Worm (Caenorhabditis elegans): ENCODE measurements around the gene str-102.

The str-102 gene

DNA sequence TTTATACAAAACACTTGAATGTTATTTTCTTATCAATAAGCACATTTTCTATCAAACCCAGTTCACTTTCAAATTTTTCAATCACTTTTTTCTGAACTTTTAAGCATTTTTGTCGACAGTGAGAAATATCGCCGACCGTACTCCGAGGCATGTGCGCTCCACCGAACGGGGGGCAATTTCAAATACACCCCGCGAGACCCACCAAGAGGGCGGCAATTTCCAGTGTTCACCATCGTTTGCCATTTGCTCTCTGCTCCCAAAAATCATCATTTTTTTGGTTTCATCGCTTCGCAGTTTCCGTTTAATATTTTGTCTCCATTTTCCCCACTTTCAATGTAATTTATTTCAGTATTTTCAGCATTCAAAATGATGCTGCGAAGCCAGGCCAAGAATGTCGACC is 10.5 kb downstream of the str-102 start, which contains the start of gene cyb-3:
TSS of gene cyb-3 (plus strand) at position 350 of the 400 bp plus-strand sequence.
- no peak for TF ChIP-seq skn-1 (tag; optimal IDR thresholded peaks at IDR 0.05)
- TF ChIP-seq elt-2 (tag; optimal IDR thresholded peaks at IDR 0.05) = no peak

DNA sequence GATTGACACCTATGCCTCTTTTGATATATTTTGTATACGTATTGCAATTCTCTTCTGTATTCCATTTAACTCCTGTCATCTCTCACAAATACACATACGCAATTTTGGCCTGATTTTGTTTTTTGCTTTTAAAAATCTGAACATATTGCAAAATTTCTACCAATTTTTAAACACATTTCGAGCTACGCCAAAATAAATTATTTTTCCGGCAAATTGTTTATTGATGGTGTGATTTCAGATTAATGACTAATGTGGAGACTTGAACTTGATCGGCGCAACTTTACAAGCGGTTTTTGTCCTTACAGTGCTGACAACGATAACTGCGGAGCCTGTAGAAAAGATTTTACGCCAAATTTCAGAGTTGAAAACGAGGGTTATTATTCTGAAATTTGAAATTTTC is 12.3 kb downstream of the str-102 start:
- TF ChIP-seq nhr-23 (tag; optimal IDR thresholded peaks at IDR 0.05) (no peak), lin-15B (tag; optimal IDR thresholded peaks at IDR 0.05) (no peak), skn-1 (tag; optimal IDR thresholded peaks at IDR 0.05) (no peak), snpc-4 (tag; optimal IDR thresholded peaks at IDR 0.05) (no peak), nhr-43 (tag; optimal IDR thresholded peaks at IDR 0.05; ENCODE audit: poor library complexity, severe bottlenecking) (no peak), unc-62 (GFP tag; optimal IDR thresholded peaks at IDR 0.05) (no peak), nhr-76 (tag; optimal IDR thresholded peaks at IDR 0.05) (no peak), nhr-12 (tag; optimal IDR thresholded peaks at IDR 0.05) (no peak), mml-1 (tag; optimal IDR thresholded peaks at IDR 0.05) (no peak)

DNA sequence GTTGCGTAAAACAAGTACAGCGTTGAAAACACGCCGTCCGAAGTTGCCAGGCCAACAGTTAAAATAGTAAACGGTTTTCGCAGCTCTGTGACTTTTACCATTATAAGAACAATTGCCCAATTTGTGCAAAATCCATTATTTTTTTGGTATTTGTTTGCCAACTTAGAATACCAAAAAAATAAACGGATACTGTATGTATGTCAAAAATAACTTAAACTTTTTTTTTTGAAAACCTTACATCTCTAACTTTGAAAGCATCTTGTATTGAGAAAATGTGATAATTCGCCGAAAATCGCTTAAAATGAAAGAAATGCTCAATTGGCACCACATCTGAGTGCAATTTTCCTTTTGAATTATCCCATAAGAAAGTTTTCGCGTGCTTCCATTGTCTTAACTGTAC is 13.9 kb downstream of the str-102 start, which contains the start of gene fbxa-199:
TSS of gene fbxa-199 (minus strand) at position 101 of the 400 bp plus-strand sequence.
- no peak for TF ChIP-seq ztf-11 (tag; optimal IDR thresholded peaks at IDR 0.05)
- TF ChIP-seq nhr-76 (tag; optimal IDR thresholded peaks at IDR 0.05) = no peak

DNA sequence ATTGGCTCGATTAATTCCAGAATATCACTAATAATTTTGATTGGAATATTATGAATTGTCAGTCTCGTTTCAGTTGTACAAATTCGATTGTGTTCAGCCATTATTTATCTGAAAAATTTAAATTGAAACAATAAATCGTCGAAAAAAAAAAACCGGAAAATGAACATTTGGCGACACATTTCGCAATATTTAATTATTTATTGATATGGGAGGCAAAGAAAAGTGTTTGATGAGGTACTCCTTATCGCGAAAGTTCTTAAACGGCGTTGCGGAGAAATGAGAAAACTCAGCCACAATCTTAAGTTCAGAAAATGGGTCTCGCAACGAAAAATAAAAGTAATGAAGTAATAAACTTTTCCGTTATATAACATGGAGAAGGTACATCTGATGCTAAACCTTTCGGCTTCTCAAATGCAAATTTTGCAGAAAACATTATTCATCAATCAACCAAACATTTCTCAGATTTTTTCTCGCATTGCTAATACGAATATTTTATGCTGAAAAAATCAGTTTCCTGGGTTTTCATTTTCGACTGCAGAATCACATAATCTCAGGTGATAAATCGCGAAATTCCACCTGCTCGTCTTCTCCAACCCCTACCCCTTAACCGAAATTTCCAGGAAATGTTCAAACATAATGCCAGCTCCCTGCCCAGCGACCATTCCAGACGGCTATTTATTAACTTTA is 15.0 kb downstream of the str-102 start, which contains the start of the genes T06E6.15 and sri-7:
TSS of gene T06E6.15 (minus strand) at position 101 of the 687 bp plus-strand sequence.
TSS of gene sri-7 (plus strand) at position 637 of the 687 bp plus-strand sequence.
- TF ChIP-seq unc-39 (tag; optimal IDR thresholded peaks at IDR 0.05) = no peak
- TF ChIP-seq nhr-237 (tag; optimal IDR thresholded peaks at IDR 0.05) = no peak
- no peak for TF ChIP-seq nfya-1 (tag; optimal IDR thresholded peaks at IDR 0.05; ENCODE audit: insufficient read depth)
- TF ChIP-seq nhr-25 (tag; optimal IDR thresholded peaks at IDR 0.05) = no peak

- TF ChIP-seq unc-39 (tag; optimal IDR thresholded peaks at IDR 0.05) = no peak
- no peak for TF ChIP-seq eor-1 (tag; optimal IDR thresholded peaks at IDR 0.05)
- no peak for TF ChIP-seq nhr-11 (tag; optimal IDR thresholded peaks at IDR 0.05)
- no peak for TF ChIP-seq nhr-12 (tag; optimal IDR thresholded peaks at IDR 0.05)
- no peak for TF ChIP-seq mml-1 (tag; optimal IDR thresholded peaks at IDR 0.05)
- TF ChIP-seq pha-4 (tag; optimal IDR thresholded peaks at IDR 0.05) = peak; percentile 41
- no peak for TF ChIP-seq nfya-1 (tag; optimal IDR thresholded peaks at IDR 0.05; ENCODE audit: insufficient read depth)
- no peak for TF ChIP-seq hmg-11 (tag; optimal IDR thresholded peaks at IDR 0.05)
These were observed 17.1 kb downstream of the str-102 start, which contains the start of gene fbxa-135 for ce11 chrV:15401856-15402314. fbxa-135 (plus strand) TSS chrV:15402264.

DNA sequence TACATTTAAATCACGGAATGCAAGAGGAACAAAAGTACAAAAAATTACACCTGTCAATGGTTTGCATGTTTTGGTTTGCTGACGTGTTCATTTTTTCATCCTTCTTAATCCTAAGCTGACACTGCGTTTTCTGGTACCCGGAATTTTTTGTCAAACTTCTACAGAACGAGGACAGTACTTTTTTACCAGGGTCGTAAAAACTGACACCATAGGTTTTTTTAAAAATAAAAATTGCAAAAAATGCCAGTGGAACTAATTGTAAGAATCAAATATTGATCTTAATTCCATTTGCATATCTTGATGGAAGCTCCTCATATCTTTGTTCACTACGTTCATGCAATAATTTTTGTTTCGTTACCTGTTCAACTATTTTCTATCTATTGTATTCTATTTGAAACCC is 20.0 kb downstream of the str-102 start, which contains the start of gene srh-258:
TSS of gene srh-258 (plus strand) at position 301 of the 400 bp plus-strand sequence.
- TF ChIP-seq nhr-28 (tag; optimal IDR thresholded peaks at IDR 0.05) (no peak), ztf-4 (tag; optimal IDR thresholded peaks at IDR 0.05) (no peak), nfya-1 (tag; optimal IDR thresholded peaks at IDR 0.05; ENCODE audit: insufficient read depth) (no peak), nhr-237 (tag; optimal IDR thresholded peaks at IDR 0.05) (no peak), ceh-9 (tag; optimal IDR thresholded peaks at IDR 0.05) (no peak), daf-12 (tag; optimal IDR thresholded peaks at IDR 0.05) (no peak), lin-39 (tag; optimal IDR thresholded peaks at IDR 0.05) (no peak), unc-39 (tag; optimal IDR thresholded peaks at IDR 0.05) (no peak), ceh-28 (tag; optimal IDR thresholded peaks at IDR 0.05) (no peak), lsy-12 (tag; optimal IDR thresholded peaks at IDR 0.05) (no peak), zag-1 (tag; optimal IDR thresholded peaks at IDR 0.05) (no peak), nhr-67 (tag; optimal IDR thresholded peaks at IDR 0.05) (no peak), egl-27 (tag; optimal IDR thresholded peaks at IDR 0.05) (no peak), R02D3.7 (tag; optimal IDR thresholded peaks at IDR 0.05) (no peak), nhr-25 (tag; optimal IDR thresholded peaks at IDR 0.05) (no peak), fkh-10 (GFP tag; optimal IDR thresholded peaks at IDR 0.05) (no peak)

Data from whole organism, L3 larva.